Fruit fly (Drosophila melanogaster) whole organism, embryonic: ENCODE results near the gene kirre.

Experiments
- CG10979 ChIP-seq: fragments of 200-800 bp; sonication (Bioruptor generic); optimal IDR thresholded peaks from 2 replicates; lab custom pipeline; 2018; ENCODE audit warnings: missing biosample characterization, mild to moderate bottlenecking, missing genetic modification characterization, moderate library complexity
- CG12071 ChIP-seq: fragments of 200-800 bp; sonication (Bioruptor generic); optimal IDR thresholded peaks from 3 replicates; lab custom pipeline; 2018; ENCODE audit warnings: missing biosample characterization, mild to moderate bottlenecking, missing genetic modification characterization
- CG12769 ChIP-seq: fragments of 200-800 bp; sonication (Bioruptor generic); optimal IDR thresholded peaks from 2 replicates; lab custom pipeline; 2019; ENCODE audit warnings: missing biosample characterization, mild to moderate bottlenecking, missing genetic modification characterization, moderate library complexity
- CG15601 ChIP-seq: fragments of 200-800 bp; sonication (Bioruptor generic); optimal IDR thresholded peaks from 3 replicates; lab custom pipeline; 2019; ENCODE audit warnings: missing biosample characterization, mild to moderate bottlenecking, missing genetic modification characterization, moderate library complexity
- CG18011 ChIP-seq: fragments of 200-800 bp; sonication (Bioruptor generic); optimal IDR thresholded peaks from 2 replicates; lab custom pipeline; 2017; ENCODE audit warnings: missing biosample characterization, missing genetic modification characterization, mild to moderate bottlenecking, moderate library complexity, missing genotype
- CG18599 ChIP-seq: fragments of 200-800 bp; sonication (Bioruptor generic); optimal IDR thresholded peaks from 3 replicates; lab custom pipeline; 2017; ENCODE audit warnings: missing biosample characterization, missing genetic modification characterization, mild to moderate bottlenecking, moderate library complexity, missing genetic modification reagents
- CG18619 ChIP-seq: fragments of 200-800 bp; sonication (Bioruptor generic); optimal IDR thresholded peaks from 3 replicates; lab custom pipeline; 2017; ENCODE audit warnings: missing biosample characterization, mild to moderate bottlenecking, missing genetic modification characterization
- CG2202 ChIP-seq: fragments of 200-800 bp; sonication (Bioruptor generic); optimal IDR thresholded peaks from 2 replicates; lab custom pipeline; 2018; ENCODE audit warnings: missing biosample characterization, mild to moderate bottlenecking, missing genetic modification characterization
- CG3163 ChIP-seq: fragments of 200-800 bp; sonication (Bioruptor generic); optimal IDR thresholded peaks from 3 replicates; lab custom pipeline; 2016; ENCODE audit warnings: missing biosample characterization, missing genetic modification characterization
- CG32772 ChIP-seq: fragments of 200-800 bp; sonication (Bioruptor generic); IDR thresholded peaks from 2 replicates; pipeline ENCODE4 v1.3.6; 2022; ENCODE audit warnings: missing biosample characterization, missing genetic modification characterization
- CG3407 ChIP-seq: fragments of 200-800 bp; sonication (Bioruptor generic); optimal IDR thresholded peaks from 2 replicates; lab custom pipeline; 2018; ENCODE audit warnings: missing biosample characterization, mild to moderate bottlenecking, missing genetic modification characterization
- CG3847 ChIP-seq: fragments of 200-800 bp; sonication (Bioruptor generic); IDR thresholded peaks from 2 replicates; pipeline ENCODE4 v1.3.6; 2022; ENCODE audit warnings: missing biosample characterization, missing genetic modification characterization
- CG4360 ChIP-seq: fragments of 200-800 bp; sonication (Bioruptor generic); IDR thresholded peaks from 2 replicates; pipeline ENCODE4 v1.3.6; 2022; ENCODE audit warnings: missing biosample characterization, missing genetic modification characterization
- CG43689 ChIP-seq: fragments of 200-800 bp; sonication (Bioruptor generic); IDR thresholded peaks from 2 replicates; pipeline ENCODE4 v1.3.6; 2022; ENCODE audit warnings: missing biosample characterization, missing genetic modification characterization
- CG7556 ChIP-seq: fragments of 200-800 bp; sonication (Bioruptor generic); optimal IDR thresholded peaks from 2 replicates; lab custom pipeline; 2017; ENCODE audit warnings: missing biosample characterization, mild to moderate bottlenecking, missing genetic modification characterization
- CG7928 ChIP-seq: fragments of 200-800 bp; sonication (Bioruptor generic); optimal IDR thresholded peaks from 2 replicates; lab custom pipeline; 2017; ENCODE audit warnings: missing biosample characterization, mild to moderate bottlenecking, missing genetic modification characterization
- CG7987 ChIP-seq: fragments of 200-800 bp; sonication (Bioruptor generic); optimal IDR thresholded peaks from 2 replicates; lab custom pipeline; 2018; ENCODE audit warnings: missing biosample characterization, mild to moderate bottlenecking, missing genetic modification characterization, moderate library complexity
- CG8089 ChIP-seq: fragments of 200-800 bp; sonication (Bioruptor generic); optimal IDR thresholded peaks from 3 replicates; lab custom pipeline; 2016; ENCODE audit warnings: missing biosample characterization, missing genetic modification characterization
- CG8290 ChIP-seq, 3 experiments: fragments of 200-800 bp; sonication (Bioruptor generic); optimal IDR thresholded peaks; 2 replicates each; lab custom pipeline; 2016 to 2019; ENCODE audit warnings: missing biosample characterization in 3 of 3, missing genetic modification characterization in 3 of 3, mild to moderate bottlenecking in 2 of 3, moderate library complexity in 1 of 3
- CG8765 ChIP-seq: fragments of 200-800 bp; sonication (Bioruptor generic); IDR thresholded peaks from 2 replicates; pipeline ENCODE4 v1.3.6; 2022; ENCODE audit warnings: missing biosample characterization, missing genetic modification characterization
- D19A ChIP-seq: fragments of 200-800 bp; optimal IDR thresholded peaks from 3 replicates; lab custom pipeline; 2019; ENCODE audit warnings: missing biosample characterization, mild to moderate bottlenecking, missing genetic modification characterization, moderate library complexity
- Dek ChIP-seq: fragments of 200-800 bp; sonication (Bioruptor generic); optimal IDR thresholded peaks from 3 replicates; lab custom pipeline; 2019; ENCODE audit warnings: missing biosample characterization, mild to moderate bottlenecking, missing genetic modification characterization, moderate library complexity
- Dip3 ChIP-seq: fragments of 200-800 bp; sonication (Bioruptor generic); optimal IDR thresholded peaks from 3 replicates; lab custom pipeline; 2016; ENCODE audit warnings: missing biosample characterization, missing genetic modification characterization
- HHEX ChIP-seq: fragments of 200-800 bp; sonication (Bioruptor generic); optimal IDR thresholded peaks from 3 replicates; lab custom pipeline; 2017; ENCODE audit warnings: missing biosample characterization, mild to moderate bottlenecking, missing genetic modification characterization, missing genetic modification reagents
- HmgD ChIP-seq: fragments of 200-800 bp; sonication (Bioruptor generic); optimal IDR thresholded peaks from 3 replicates; lab custom pipeline; 2016; ENCODE audit warnings: missing biosample characterization, missing genetic modification characterization
- MBD-R2 ChIP-seq: fragments of 200-800 bp; sonication (Bioruptor generic); IDR thresholded peaks from 2 replicates; pipeline ENCODE4 v1.3.6; 2022; ENCODE audit warnings: missing biosample characterization, missing genetic modification characterization
- Taf1 ChIP-seq: fragments of 200-800 bp; sonication (Bioruptor generic); IDR thresholded peaks from 2 replicates; pipeline ENCODE4 v1.3.6; 2022; ENCODE audit warnings: missing biosample characterization, missing genetic modification characterization
- ab ChIP-seq: fragments of 200-800 bp; sonication (Bioruptor generic); optimal IDR thresholded peaks from 2 replicates; lab custom pipeline; 2016; ENCODE audit warnings: missing biosample characterization, missing genetic modification characterization
- amos ChIP-seq: fragments of 200-800 bp; sonication (Bioruptor generic); IDR thresholded peaks from 2 replicates; pipeline ENCODE4 v1.3.6; 2022; ENCODE audit warnings: missing biosample characterization, missing genetic modification characterization; ENCODE audit not compliant: partially characterized antibody
- ara ChIP-seq: fragments of 200-800 bp; sonication (Bioruptor generic); IDR thresholded peaks from 2 replicates; pipeline ENCODE4 v1.3.6; 2022; ENCODE audit warnings: missing biosample characterization, missing genetic modification characterization
- bigmax ChIP-seq: fragments of 200-800 bp; sonication (Bioruptor generic); optimal IDR thresholded peaks from 2 replicates; lab custom pipeline; 2018; ENCODE audit warnings: missing biosample characterization, mild to moderate bottlenecking, missing genetic modification characterization
- br ChIP-seq: fragments of >200 bp; optimal IDR thresholded peaks from 2 replicates; lab custom pipeline; 2017
- bsh ChIP-seq, 2 experiments: fragments of 200-800 bp; sonication (Bioruptor generic); optimal IDR thresholded peaks; 2 replicates each; lab custom pipeline; 2017 to 2018; ENCODE audit warnings: mild to moderate bottlenecking in 2 of 2, missing biosample characterization in 2 of 2, missing genetic modification characterization in 2 of 2, moderate library complexity in 1 of 2
- cato ChIP-seq: fragments of 200-800 bp; sonication (Bioruptor generic); optimal IDR thresholded peaks from 2 replicates; lab custom pipeline; 2016; ENCODE audit warnings: missing biosample characterization, missing genetic modification characterization, borderline replicate concordance
- caup ChIP-seq: fragments of 200-800 bp; sonication (Bioruptor generic); optimal IDR thresholded peaks from 3 replicates; lab custom pipeline; 2017; ENCODE audit warnings: missing biosample characterization, mild to moderate bottlenecking, missing genetic modification characterization, moderate library complexity; ENCODE audit not compliant: severe bottlenecking
- chn ChIP-seq: fragments of 200-800 bp; sonication (Bioruptor generic); optimal IDR thresholded peaks from 2 replicates; lab custom pipeline; 2016; ENCODE audit warnings: missing biosample characterization, missing genetic modification characterization
- crol ChIP-seq: fragments of 200-800 bp; sonication (Bioruptor generic); IDR thresholded peaks from 2 replicates; pipeline ENCODE4 v1.3.6; 2022; ENCODE audit warnings: missing biosample characterization, missing genetic modification characterization
- eve ChIP-seq, 2 experiments: fragments of >200 bp; optimal IDR thresholded peaks; 2 replicates each; lab custom pipeline; 2017; ENCODE audit warnings: missing biosample characterization in 2 of 2, missing genetic modification characterization in 2 of 2
- ewg ChIP-seq: fragments of 200-800 bp; sonication (Bioruptor generic); optimal IDR thresholded peaks from 3 replicates; lab custom pipeline; 2017; ENCODE audit warnings: mild to moderate bottlenecking, missing biosample characterization, missing genetic modification reagents, missing genetic modification characterization
- eyg ChIP-seq: fragments of 200-800 bp; sonication (Bioruptor generic); optimal IDR thresholded peaks from 3 replicates; lab custom pipeline; 2016; ENCODE audit warnings: missing biosample characterization, missing genetic modification characterization
- gce ChIP-seq: fragments of 200-800 bp; sonication (Bioruptor generic); IDR thresholded peaks from 3 replicates; pipeline ENCODE4 v1.3.6; 2022; ENCODE audit warnings: missing biosample characterization, missing genetic modification characterization
- gro ChIP-seq: fragments of 200-800 bp; sonication (Bioruptor generic); optimal IDR thresholded peaks from 2 replicates; lab custom pipeline; 2016; ENCODE audit warnings: missing biosample characterization, missing genetic modification characterization
- her ChIP-seq: fragments of 200-800 bp; sonication (Bioruptor generic); optimal IDR thresholded peaks from 2 replicates; lab custom pipeline; 2016; ENCODE audit warnings: missing biosample characterization, missing genetic modification characterization
- kah ChIP-seq: fragments of 200-800 bp; sonication (Bioruptor generic); optimal IDR thresholded peaks from 2 replicates; lab custom pipeline; 2018; ENCODE audit warnings: missing biosample characterization, mild to moderate bottlenecking, missing genetic modification characterization
- mam ChIP-seq: fragments of 200-800 bp; sonication (Bioruptor generic); optimal IDR thresholded peaks from 3 replicates; lab custom pipeline; 2016; ENCODE audit warnings: missing biosample characterization, missing genetic modification characterization
- psq ChIP-seq: fragments of 200-800 bp; sonication (Bioruptor generic); optimal IDR thresholded peaks from 2 replicates; lab custom pipeline; 2017; ENCODE audit warnings: missing biosample characterization, missing genetic modification characterization
- run ChIP-seq: fragments of 200-800 bp; sonication (Bioruptor generic); optimal IDR thresholded peaks from 3 replicates; lab custom pipeline; 2018; ENCODE audit warnings: missing biosample characterization, mild to moderate bottlenecking, missing genetic modification characterization
- tin ChIP-seq: fragments of 200-800 bp; sonication (Bioruptor generic); optimal IDR thresholded peaks from 3 replicates; lab custom pipeline; 2016; ENCODE audit warnings: missing biosample characterization, missing genetic modification characterization
- tio ChIP-seq: fragments of 200-800 bp; sonication (Bioruptor generic); optimal IDR thresholded peaks from 2 replicates; lab custom pipeline; 2017; ENCODE audit warnings: missing biosample characterization, missing genetic modification characterization, inconsistent platforms
- zen ChIP-seq: fragments of 200-800 bp; sonication (Bioruptor generic); optimal IDR thresholded peaks from 3 replicates; lab custom pipeline; 2018; ENCODE audit warnings: missing biosample characterization, mild to moderate bottlenecking, missing genetic modification characterization, moderate library complexity

kirre gene

dm6 chrX:3019334-3019978 lies 279.3 kb downstream of the kirre start (continued):
- TF ChIP-seq amos (GFP tag; lab: Robert Waterston, UW) = no peak
- TF ChIP-seq CG8290 (GFP tag; optimal IDR thresholded peaks at IDR 0.05; lab: Kevin White, UChicago) = no peak
- TF ChIP-seq CG8290 (tag; optimal IDR thresholded peaks at IDR 0.05; lab: Kevin White, UChicago) = no peak
- TF ChIP-seq MBD-R2 = no peak
- peak; percentile 42 for TF ChIP-seq CG7556 (GFP tag; lab: Kevin White, UChicago)
- peak; percentile 8 for TF ChIP-seq ewg (GFP tag; lab: Kevin White, UChicago)
- peak; percentile 16 for TF ChIP-seq tio (GFP tag; lab: Kevin White, UChicago)
- peak in 1 of 2 experiments; percentile 62 for TF ChIP-seq eve (GFP tag; optimal IDR thresholded peaks at IDR 0.05; lab: Kevin White, UChicago)
- TF ChIP-seq caup (GFP tag; lab: Kevin White, UChicago) = peak; percentile 22
- TF ChIP-seq CG7987 = no peak
- no peak for TF ChIP-seq ara
- no peak for TF ChIP-seq cato (GFP tag; lab: Kevin White, UChicago)
- no peak for TF ChIP-seq kah (GFP tag; lab: Kevin White, UChicago)
- no peak for TF ChIP-seq CG18011 (GFP tag; lab: Kevin White, UChicago)
- no peak for TF ChIP-seq mam (GFP tag; lab: Kevin White, UChicago)
- TF ChIP-seq CG15601 (tag; lab: Kevin White, UChicago) = no peak
- no peak for TF ChIP-seq ab (GFP tag; lab: Kevin White, UChicago)
- TF ChIP-seq CG3163 (GFP tag; lab: Kevin White, UChicago) = no peak
- no peak for TF ChIP-seq br (lab: Kevin White, UChicago)
- peak; percentile 25 for TF ChIP-seq tin
- no peak for TF ChIP-seq CG2202 (tag; lab: Kevin White, UChicago)
- peak; percentile 30 for TF ChIP-seq D19A (tag; lab: Kevin White, UChicago)
- no peak for TF ChIP-seq her
- peak; percentile 10; the same call in 1 of the 2 replicates for TF ChIP-seq Taf1 (GFP tag; lab: Robert Waterston, UW)
- no peak for TF ChIP-seq gro (GFP tag; lab: Kevin White, UChicago)
- no peak for TF ChIP-seq zen (tag; lab: Kevin White, UChicago)
- TF ChIP-seq CG4360 = no peak
- no peak for TF ChIP-seq CG8089 (GFP tag; lab: Kevin White, UChicago)
- 0 out of 2 replicates have a peak, but pooled peaks have one; percentile 38 for TF ChIP-seq CG43689
- TF ChIP-seq gce (GFP tag; lab: Robert Waterston, UW) = peak; percentile 36; the same call in 1 of the 3 replicates
- peak; percentile 37 for TF ChIP-seq HHEX (GFP tag; lab: Kevin White, UChicago)
- peak; percentile 18; the same call in 1 of the 2 replicates for TF ChIP-seq CG32772 (GFP tag; lab: Robert Waterston, UW)
- no peak for TF ChIP-seq crol (GFP tag; lab: Robert Waterston, UW)
- no peak for TF ChIP-seq psq (GFP tag; lab: Kevin White, UChicago)
- no peak for TF ChIP-seq eyg (GFP tag; lab: Kevin White, UChicago)
- TF ChIP-seq CG7928 = no peak
- peak; percentile 47 for TF ChIP-seq Dek (tag; lab: Kevin White, UChicago)
- no peak for TF ChIP-seq bigmax (GFP tag; lab: Kevin White, UChicago)
- peak; percentile 43 for TF ChIP-seq CG3847 (GFP tag; lab: Robert Waterston, UW)
- TF ChIP-seq CG18599 = peak; percentile 43
- TF ChIP-seq run = no peak
- TF ChIP-seq Dip3 (GFP tag; lab: Kevin White, UChicago) = no peak
- peak; percentile 18 for TF ChIP-seq CG18619 (GFP tag; lab: Kevin White, UChicago)
- peak; percentile 26 for TF ChIP-seq CG3407 (GFP tag; lab: Kevin White, UChicago)
- TF ChIP-seq bsh (GFP tag; optimal IDR thresholded peaks at IDR 0.05; lab: Kevin White, UChicago) = peak in 1 of 2 experiments; percentile 23
- TF ChIP-seq CG12071 (GFP tag; lab: Kevin White, UChicago) = no peak
- TF ChIP-seq HmgD (GFP tag; lab: Kevin White, UChicago) = no peak
- TF ChIP-seq CG8765 = no peak
- TF ChIP-seq CG12769 (tag; lab: Kevin White, UChicago) = no peak
- peak; percentile 15 for TF ChIP-seq CG10979 (tag; lab: Kevin White, UChicago)
- TF ChIP-seq chn (GFP tag; lab: Kevin White, UChicago) = no peak
